Worm (Caenorhabditis elegans): ENCODE data around the gene F54D12.2.

DNA sequence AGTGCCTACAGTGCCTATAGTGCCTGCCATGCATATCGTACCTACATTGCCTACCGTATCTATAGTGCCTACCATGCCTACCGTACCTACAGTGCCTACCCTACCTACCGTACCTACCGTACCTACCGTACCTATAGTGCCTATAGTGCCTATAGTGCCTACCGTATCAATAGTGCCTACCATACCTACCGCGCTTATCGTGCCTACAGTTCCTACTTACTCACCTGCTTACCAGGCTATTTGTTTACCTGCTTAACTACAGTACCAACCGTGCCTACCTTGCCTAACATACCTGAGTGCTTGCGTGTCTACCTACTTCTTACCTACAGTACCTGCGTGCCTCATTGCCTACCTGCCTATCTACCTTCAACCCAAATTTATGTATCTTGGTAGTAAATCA is 43.0 kb downstream of the F54D12.2 start:
- TF ChIP-seq nhr-76 (tag; optimal IDR thresholded peaks at IDR 0.05) (no peak), nhr-90 (tag; optimal IDR thresholded peaks at IDR 0.05; ENCODE audit: poor library complexity) (no peak), fkh-10 (GFP tag; optimal IDR thresholded peaks at IDR 0.05) (no peak)

Data from whole organism, L1 larva.